Worm (Caenorhabditis elegans) whole organism, L1 larva: ENCODE results near the gene Y58A7A.1.

Experiments
- F16B12.6 ChIP-seq: fragments of 150-350 bp; optimal IDR thresholded peaks from 2 replicates; lab custom pipeline; 2014; ENCODE audit warnings: missing biosample characterization, missing genetic modification characterization
- ceh-63 ChIP-seq: fragments of 200-800 bp; sonication (Bioruptor generic); optimal IDR thresholded peaks from 2 replicates; lab custom pipeline; 2018; ENCODE audit warnings: mild to moderate bottlenecking, missing genetic modification characterization, missing compliant biosample characterization
- ceh-88 ChIP-seq: fragments of 200-800 bp; sonication (Bioruptor generic); IDR thresholded peaks from 2 replicates; pipeline ENCODE4 v1.3.6; 2022; ENCODE audit warnings: missing genetic modification characterization, missing compliant biosample characterization
- efl-1 ChIP-seq, 4 experiments: fragments of 150-350 bp; optimal IDR thresholded peaks in 3 of 4; peaks in 1 of 4; 1 replicate in 1 of 4; 2 replicates in 3 of 4; lab custom pipeline; 2014; ENCODE audit warnings: missing biosample characterization in 2 of 4, missing genetic modification characterization in 2 of 4, missing genetic modification reagents in 2 of 4
- fkh-4 ChIP-seq: sonication (generic microtip); optimal IDR thresholded peaks from 2 replicates; lab custom pipeline; 2016; ENCODE audit warnings: missing compliant biosample characterization, missing genetic modification characterization, borderline replicate concordance
- grh-1 ChIP-seq: fragments of 200-800 bp; sonication (Bioruptor generic); IDR thresholded peaks from 2 replicates; pipeline ENCODE4 v1.3.6; 2022; ENCODE audit warnings: missing genetic modification reagents, missing genetic modification characterization, missing compliant biosample characterization
- hlh-17 ChIP-seq: fragments of 200-800 bp; sonication (Bioruptor generic); optimal IDR thresholded peaks from 2 replicates; lab custom pipeline; 2018; ENCODE audit warnings: missing genetic modification characterization, mild to moderate bottlenecking, missing compliant biosample characterization, moderate library complexity, borderline replicate concordance
- isw-1 ChIP-seq: fragments of 200-800 bp; sonication (Bioruptor generic); IDR thresholded peaks from 2 replicates; pipeline ENCODE4 v1.3.6; 2022; ENCODE audit warnings: missing genetic modification characterization, missing compliant biosample characterization
- jun-1 ChIP-seq: fragments of 150-350 bp; optimal IDR thresholded peaks from 2 replicates; lab custom pipeline; 2014; ENCODE audit warnings: missing biosample characterization, missing genetic modification reagents, missing genetic modification characterization
- lin-13 ChIP-seq: fragments of 150-350 bp; optimal IDR thresholded peaks from 2 replicates; lab custom pipeline; 2014; ENCODE audit warnings: missing biosample characterization, missing genetic modification reagents, missing genetic modification characterization
- lin-15B ChIP-seq: fragments of 150-350 bp; sonication (generic microtip); optimal IDR thresholded peaks from 3 replicates; lab custom pipeline; 2014; ENCODE audit warnings: missing biosample characterization, missing genetic modification characterization
- lin-35 ChIP-seq, 2 experiments: fragments of 150-350 bp; optimal IDR thresholded peaks; 2 replicates each; lab custom pipeline; 2014; ENCODE audit warnings: missing biosample characterization in 2 of 2, missing genetic modification characterization in 2 of 2, missing genetic modification reagents in 2 of 2
- lir-3 ChIP-seq: sonication (generic microtip); optimal IDR thresholded peaks from 2 replicates; lab custom pipeline; 2016; ENCODE audit warnings: mild to moderate bottlenecking, missing genetic modification characterization, moderate library complexity, missing compliant biosample characterization; ENCODE audit not compliant: poor library complexity
- mab-9 ChIP-seq: fragments of 200-800 bp; sonication (Bioruptor generic); IDR thresholded peaks from 2 replicates; pipeline ENCODE4 v1.3.6; 2022; ENCODE audit warnings: missing genetic modification reagents, missing genetic modification characterization, missing compliant biosample characterization
- mep-1 ChIP-seq: fragments of 150-350 bp; optimal IDR thresholded peaks from 2 replicates; lab custom pipeline; 2014; ENCODE audit warnings: missing biosample characterization, missing genetic modification characterization
- nhr-11 ChIP-seq: fragments of 150-350 bp; optimal IDR thresholded peaks from 2 replicates; lab custom pipeline; 2014; ENCODE audit warnings: missing biosample characterization, missing genetic modification characterization
- nhr-19 ChIP-seq: fragments of 200-800 bp; sonication (Bioruptor generic); conservative IDR thresholded peaks from 2 replicates; pipeline ENCODE4 v1.3.6; 2022; ENCODE audit warnings: missing genetic modification characterization, missing compliant biosample characterization
- nhr-20 ChIP-seq: sonication (generic microtip); optimal IDR thresholded peaks from 2 replicates; lab custom pipeline; 2016; ENCODE audit warnings: mild to moderate bottlenecking, missing genetic modification characterization, missing compliant biosample characterization
- nhr-237 ChIP-seq: fragments of 150-350 bp; optimal IDR thresholded peaks from 2 replicates; lab custom pipeline; 2014; ENCODE audit warnings: missing biosample characterization, missing genetic modification characterization
- nhr-47 ChIP-seq: sonication (generic microtip); optimal IDR thresholded peaks from 2 replicates; lab custom pipeline; 2016; ENCODE audit warnings: mild to moderate bottlenecking, missing genetic modification characterization, moderate library complexity, missing compliant biosample characterization
- nhr-71 ChIP-seq: sonication (generic microtip); optimal IDR thresholded peaks from 2 replicates; lab custom pipeline; 2016; ENCODE audit warnings: mild to moderate bottlenecking, missing genetic modification characterization, moderate library complexity, missing compliant biosample characterization
- nhr-76 ChIP-seq: sonication (generic microtip); optimal IDR thresholded peaks from 2 replicates; lab custom pipeline; 2017; ENCODE audit warnings: missing biosample characterization, missing genetic modification characterization
- nhr-84 ChIP-seq: sonication (generic microtip); optimal IDR thresholded peaks from 2 replicates; lab custom pipeline; 2017; ENCODE audit warnings: missing biosample characterization, missing genetic modification characterization
- nhr-90 ChIP-seq: sonication (generic microtip); optimal IDR thresholded peaks from 2 replicates; lab custom pipeline; 2016; ENCODE audit warnings: mild to moderate bottlenecking, missing genetic modification characterization, missing compliant biosample characterization; ENCODE audit not compliant: poor library complexity
- pag-3 ChIP-seq: sonication (generic microtip); optimal IDR thresholded peaks from 2 replicates; lab custom pipeline; 2017; ENCODE audit warnings: missing genetic modification characterization, mild to moderate bottlenecking, missing compliant biosample characterization, antibody characterized with exemption, borderline replicate concordance; ENCODE audit not compliant: insufficient read depth
- rnt-1 ChIP-seq: sonication (generic microtip); optimal IDR thresholded peaks from 2 replicates; lab custom pipeline; 2016; ENCODE audit warnings: mild to moderate bottlenecking, missing genetic modification characterization, moderate library complexity, missing compliant biosample characterization
- skn-1 ChIP-seq: fragments of 150-350 bp; optimal IDR thresholded peaks from 2 replicates; lab custom pipeline; 2014; ENCODE audit warnings: missing biosample characterization, missing genetic modification characterization
- snpc-4 ChIP-seq: fragments of 150-350 bp; optimal IDR thresholded peaks from 2 replicates; lab custom pipeline; 2014; ENCODE audit warnings: missing biosample characterization, missing genetic modification characterization
- sptf-1 ChIP-seq: fragments of 150-350 bp; optimal IDR thresholded peaks from 2 replicates; lab custom pipeline; 2014; ENCODE audit warnings: missing biosample characterization, missing genetic modification characterization
- sup-37 ChIP-seq: fragments of 200-800 bp; sonication (Bioruptor generic); optimal IDR thresholded peaks from 2 replicates; lab custom pipeline; 2018; ENCODE audit warnings: mild to moderate bottlenecking, missing genetic modification characterization, missing compliant biosample characterization
- tbx-2 ChIP-seq: sonication (generic microtip); optimal IDR thresholded peaks from 2 replicates; lab custom pipeline; 2016; ENCODE audit warnings: missing genetic modification characterization, missing compliant biosample characterization
- tlp-1 ChIP-seq: fragments of 150-350 bp; optimal IDR thresholded peaks from 2 replicates; lab custom pipeline; 2014; ENCODE audit warnings: missing biosample characterization, missing genetic modification characterization
- unc-86 ChIP-seq: sonication (generic microtip); optimal IDR thresholded peaks from 2 replicates; lab custom pipeline; 2016; ENCODE audit warnings: missing genetic modification characterization, missing compliant biosample characterization
- unc-98 ChIP-seq: fragments of 200-800 bp; sonication (Bioruptor generic); IDR thresholded peaks from 2 replicates; pipeline ENCODE4 v1.3.6; 2022; ENCODE audit warnings: missing genetic modification characterization, missing compliant biosample characterization
- vab-15 ChIP-seq: sonication (generic microtip); optimal IDR thresholded peaks from 2 replicates; lab custom pipeline; 2017; ENCODE audit warnings: missing genotype, mild to moderate bottlenecking, missing genetic modification characterization, missing compliant biosample characterization
- zag-1 ChIP-seq: fragments of 150-350 bp; optimal IDR thresholded peaks from 2 replicates; lab custom pipeline; 2014; ENCODE audit warnings: missing biosample characterization, missing genetic modification characterization
- ztf-4 ChIP-seq: fragments of 150-350 bp; optimal IDR thresholded peaks from 2 replicates; lab custom pipeline; 2014; ENCODE audit warnings: missing biosample characterization, missing genetic modification characterization

Gene Y58A7A.1

DNA sequence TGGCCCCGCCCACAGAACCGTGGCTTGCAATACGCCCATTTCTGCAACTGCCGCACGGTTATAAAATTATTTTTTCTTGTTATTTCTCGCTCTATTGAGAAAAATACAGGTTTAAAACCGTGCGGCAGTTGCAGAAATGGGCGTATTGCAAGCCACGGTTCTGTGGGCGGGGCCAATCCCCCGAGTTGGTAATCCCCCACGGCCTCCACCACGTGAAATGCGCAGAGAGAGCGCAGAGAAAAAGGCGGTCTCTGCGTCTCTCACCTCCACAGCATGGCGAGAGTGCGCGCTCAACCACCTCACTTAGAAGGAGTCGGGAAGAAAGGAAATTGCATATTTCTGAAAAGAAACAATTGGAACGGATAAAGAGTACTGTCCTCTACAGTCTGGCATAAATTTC, 22.1 kb downstream of the Y58A7A.1 start:
- TF ChIP-seq efl-1 (optimal IDR thresholded peaks at IDR 0.05; lab: Kevin White, UChicago): peak in 1 of 2 experiments; percentile 4
- TF ChIP-seq efl-1 (GFP tag; optimal IDR thresholded peaks at IDR 0.05 in 1 of 2; lab: Kevin White, UChicago): peak in 1 of 2 experiments; percentile 53
- peak; percentile 59 for TF ChIP-seq rnt-1 (tag; lab: Kevin White, UChicago)
- peak; percentile 80 for TF ChIP-seq isw-1 (GFP tag; lab: Robert Waterston, UW)
- TF ChIP-seq nhr-47 (tag; lab: Kevin White, UChicago): peak; percentile 48
- TF ChIP-seq nhr-19 (GFP tag; lab: Robert Waterston, UW): peak; percentile 93
- peak; percentile 45 for TF ChIP-seq nhr-71
- peak; percentile 68 for TF ChIP-seq ceh-88 (GFP tag; lab: Robert Waterston, UW)
- TF ChIP-seq grh-1 (GFP tag; lab: Robert Waterston, UW): peak; percentile 93
- peak; percentile 90 for TF ChIP-seq mab-9 (GFP tag; lab: Robert Waterston, UW)
- peak; percentile 75 for TF ChIP-seq unc-98 (GFP tag; lab: Robert Waterston, UW)
- TF ChIP-seq tbx-2: peak; percentile 10

DNA sequence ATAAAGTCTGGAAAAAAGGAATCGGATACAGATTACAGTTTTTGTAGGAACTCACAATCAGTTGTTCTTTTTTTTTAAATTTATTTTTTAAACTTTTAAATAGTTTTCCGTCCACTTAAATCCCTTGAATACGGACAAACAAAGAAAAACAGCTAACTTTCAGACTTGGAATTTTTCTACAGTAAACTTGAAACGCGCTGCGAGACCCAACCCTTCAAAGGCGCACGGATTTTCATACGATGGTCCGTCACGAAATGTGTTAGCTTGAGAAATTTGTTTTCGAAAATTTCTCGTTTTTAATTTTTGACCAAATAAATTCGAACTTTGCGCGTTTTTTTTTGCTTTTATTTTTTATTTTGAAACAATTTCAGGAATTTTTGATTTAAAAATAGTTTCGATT, 22.8 kb downstream of the Y58A7A.1 start:
- no peak for TF ChIP-seq nhr-84 (tag; lab: Kevin White, UChicago)
- no peak for TF ChIP-seq lin-15B (tag; lab: Kevin White, UChicago)
- TF ChIP-seq vab-15: no peak
- no peak for TF ChIP-seq sup-37 (GFP tag; lab: Kevin White, UChicago)
- no peak for TF ChIP-seq isw-1 (GFP tag; lab: Robert Waterston, UW)
- TF ChIP-seq fkh-4 (tag; lab: Kevin White, UChicago): no peak
- no peak for TF ChIP-seq lin-35 (GFP tag; optimal IDR thresholded peaks at IDR 0.05; lab: Kevin White, UChicago)
- TF ChIP-seq ztf-4 (tag; lab: Kevin White, UChicago): no peak
- no peak for TF ChIP-seq pag-3
- no peak for TF ChIP-seq unc-98 (GFP tag; lab: Robert Waterston, UW)
- TF ChIP-seq lir-3 (tag; lab: Kevin White, UChicago): no peak
- TF ChIP-seq tlp-1: no peak
- TF ChIP-seq unc-86 (tag; lab: Kevin White, UChicago): no peak
- TF ChIP-seq F16B12.6 (tag; lab: Kevin White, UChicago): no peak
- no peak for TF ChIP-seq nhr-20 (tag; lab: Kevin White, UChicago)
- TF ChIP-seq ceh-63 (GFP tag; lab: Kevin White, UChicago): no peak

DNA sequence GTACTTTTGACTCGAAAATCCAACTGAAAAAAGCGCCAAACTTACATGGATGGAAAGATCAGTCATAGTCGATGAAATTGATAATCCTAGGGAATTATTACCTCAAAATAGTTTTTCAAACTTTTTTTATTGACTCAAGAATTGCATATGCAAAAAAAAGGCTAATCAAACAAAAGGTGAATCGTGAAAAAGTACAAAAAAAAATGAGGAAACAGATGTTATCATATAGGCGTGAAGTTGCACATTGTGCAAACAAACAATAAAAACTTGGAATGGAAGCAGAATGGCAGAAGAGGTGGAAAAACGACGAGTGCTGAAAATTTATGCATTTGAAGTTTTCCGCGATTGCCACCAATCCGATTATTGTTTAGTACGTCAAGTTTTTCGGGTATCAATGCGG, 23.2 kb downstream of the Y58A7A.1 start, which contains the start of gene exc-14:
Gene exc-14, minus strand, starts transcription at position 101 of the 400 bp plus-strand sequence.
- TF ChIP-seq jun-1 (tag; lab: Kevin White, UChicago) (no peak), nhr-237 (tag; lab: Kevin White, UChicago) (no peak), nhr-84 (tag; lab: Kevin White, UChicago) (no peak), mep-1 (tag; lab: Kevin White, UChicago) (no peak), lin-13 (GFP tag; lab: Kevin White, UChicago) (no peak), unc-98 (GFP tag; lab: Robert Waterston, UW) (no peak), hlh-17 (GFP tag; lab: Kevin White, UChicago) (no peak), zag-1 (tag; lab: Kevin White, UChicago) (no peak), skn-1 (no peak), sptf-1 (tag; lab: Kevin White, UChicago) (no peak), ceh-63 (GFP tag; lab: Kevin White, UChicago) (no peak), snpc-4 (tag; lab: Kevin White, UChicago) (no peak), nhr-76 (tag; lab: Kevin White, UChicago) (no peak), nhr-90 (tag; lab: Kevin White, UChicago) (no peak), nhr-11 (tag; lab: Kevin White, UChicago) (no peak)
